Fruit fly (Drosophila melanogaster) whole organism, embryonic: ENCODE results near the gene lok.

Source experiments
- Atf6 ChIP-seq: fragments of 200-800 bp; sonication (Bioruptor generic); IDR thresholded peaks from 2 replicates; pipeline ENCODE4 v1.3.6; 2022; ENCODE audit warnings: missing biosample characterization, missing genetic modification characterization
- CG11085 ChIP-seq: fragments of 200-800 bp; sonication (Bioruptor generic); IDR thresholded peaks from 2 replicates; pipeline ENCODE4 v1.3.6; 2022; ENCODE audit warnings: missing biosample characterization, missing genetic modification characterization
- CG11456 ChIP-seq: fragments of 200-800 bp; sonication (Bioruptor generic); IDR thresholded peaks from 3 replicates; pipeline ENCODE4 v1.3.6; 2022; ENCODE audit warnings: missing biosample characterization, missing genetic modification characterization
- CG12744 ChIP-seq: fragments of 200-800 bp; sonication (Bioruptor generic); optimal IDR thresholded peaks from 2 replicates; lab custom pipeline; 2016; ENCODE audit warnings: missing biosample characterization, missing genetic modification characterization
- CG13296 ChIP-seq: fragments of 200-800 bp; sonication (Bioruptor generic); optimal IDR thresholded peaks from 3 replicates; lab custom pipeline; 2018; ENCODE audit warnings: missing biosample characterization, mild to moderate bottlenecking, missing genetic modification characterization
- CG14441 ChIP-seq: fragments of 200-800 bp; sonication (Bioruptor generic); IDR thresholded peaks from 2 replicates; pipeline ENCODE4 v1.3.6; 2022; ENCODE audit warnings: missing biosample characterization, missing genetic modification characterization
- CG14667 ChIP-seq: fragments of 200-800 bp; sonication (Bioruptor generic); IDR thresholded peaks from 2 replicates; pipeline ENCODE4 v1.3.6; 2022; ENCODE audit warnings: missing biosample characterization, missing genetic modification characterization
- CG15011 ChIP-seq: fragments of 200-800 bp; sonication (Bioruptor generic); optimal IDR thresholded peaks from 3 replicates; lab custom pipeline; 2018; ENCODE audit warnings: missing biosample characterization, mild to moderate bottlenecking, missing genetic modification characterization
- CG17361 ChIP-seq: fragments of 200-800 bp; sonication (Bioruptor generic); IDR thresholded peaks from 3 replicates; pipeline ENCODE4 v1.3.6; 2022; ENCODE audit warnings: missing biosample characterization, missing genetic modification characterization
- CG18011 ChIP-seq: fragments of 200-800 bp; sonication (Bioruptor generic); optimal IDR thresholded peaks from 2 replicates; lab custom pipeline; 2017; ENCODE audit warnings: missing biosample characterization, missing genetic modification characterization, mild to moderate bottlenecking, moderate library complexity, missing genotype
- CG18476 ChIP-seq: fragments of 200-800 bp; sonication (Bioruptor generic); optimal IDR thresholded peaks from 2 replicates; lab custom pipeline; 2016; ENCODE audit warnings: missing biosample characterization, mild to moderate bottlenecking, missing genetic modification characterization
- CG18764 ChIP-seq: fragments of 200-800 bp; sonication (Bioruptor generic); optimal IDR thresholded peaks from 3 replicates; lab custom pipeline; 2016; ENCODE audit warnings: missing biosample characterization, missing genetic modification characterization
- CG2199 ChIP-seq: fragments of 200-800 bp; sonication (Bioruptor generic); IDR thresholded peaks from 3 replicates; pipeline ENCODE4 v1.3.6; 2022; ENCODE audit warnings: missing biosample characterization, missing genetic modification characterization
- CG3838 ChIP-seq: fragments of 200-800 bp; sonication (Bioruptor generic); optimal IDR thresholded peaks from 3 replicates; lab custom pipeline; 2016; ENCODE audit warnings: missing biosample characterization, missing genetic modification characterization
- CG4424 ChIP-seq: fragments of 200-800 bp; sonication (Bioruptor generic); optimal IDR thresholded peaks from 3 replicates; lab custom pipeline; 2016; ENCODE audit warnings: missing biosample characterization, missing genetic modification characterization
- CG5180 ChIP-seq: fragments of 200-800 bp; sonication (Bioruptor generic); optimal IDR thresholded peaks from 3 replicates; lab custom pipeline; 2017; ENCODE audit warnings: missing biosample characterization, missing genetic modification characterization, mild to moderate bottlenecking, moderate library complexity, missing genetic modification reagents
- CG6175 ChIP-seq: fragments of 200-800 bp; sonication (Bioruptor generic); IDR thresholded peaks from 3 replicates; pipeline ENCODE4 v1.3.6; 2022; ENCODE audit warnings: missing biosample characterization, missing genetic modification characterization
- CG6254 ChIP-seq: fragments of 200-800 bp; sonication (Bioruptor generic); optimal IDR thresholded peaks from 3 replicates; lab custom pipeline; 2017; ENCODE audit warnings: mild to moderate bottlenecking, missing biosample characterization, missing genetic modification reagents, missing genetic modification characterization
- CG8359 ChIP-seq: fragments of 200-800 bp; sonication (Bioruptor generic); optimal IDR thresholded peaks from 2 replicates; lab custom pipeline; 2017; ENCODE audit warnings: missing biosample characterization, mild to moderate bottlenecking, missing genetic modification characterization, borderline replicate concordance
- CG8765 ChIP-seq: fragments of 200-800 bp; sonication (Bioruptor generic); IDR thresholded peaks from 2 replicates; pipeline ENCODE4 v1.3.6; 2022; ENCODE audit warnings: missing biosample characterization, missing genetic modification characterization
- CG8944 ChIP-seq: fragments of 200-800 bp; sonication (Bioruptor generic); optimal IDR thresholded peaks from 3 replicates; lab custom pipeline; 2016; ENCODE audit warnings: missing biosample characterization, missing genetic modification characterization
- CkIIα-i1 ChIP-seq: fragments of 200-800 bp; sonication (Bioruptor generic); IDR thresholded peaks from 2 replicates; pipeline ENCODE4 v1.3.6; 2022; ENCODE audit warnings: missing biosample characterization, missing genetic modification characterization
- CrebB ChIP-seq: fragments of 200-800 bp; sonication (Bioruptor generic); optimal IDR thresholded peaks from 3 replicates; lab custom pipeline; 2018; ENCODE audit warnings: missing biosample characterization, mild to moderate bottlenecking, missing genetic modification characterization
- Dad ChIP-seq: fragments of 200-800 bp; sonication (Bioruptor generic); optimal IDR thresholded peaks from 3 replicates; lab custom pipeline; 2016; ENCODE audit warnings: missing biosample characterization, missing genetic modification characterization
- Dip3 ChIP-seq: fragments of 200-800 bp; sonication (Bioruptor generic); optimal IDR thresholded peaks from 3 replicates; lab custom pipeline; 2016; ENCODE audit warnings: missing biosample characterization, missing genetic modification characterization
- HLH3B ChIP-seq: fragments of 200-800 bp; sonication (Bioruptor generic); IDR thresholded peaks from 2 replicates; pipeline ENCODE4 v1.3.6; 2022; ENCODE audit warnings: missing biosample characterization, missing genetic modification characterization
- Lpt ChIP-seq: fragments of >200 bp; optimal IDR thresholded peaks from 2 replicates; lab custom pipeline; 2018; ENCODE audit warnings: missing biosample characterization, missing genetic modification characterization
- Med ChIP-seq: fragments of 200-800 bp; sonication (Bioruptor generic); peaks from one replicate; lab custom pipeline; 2016; ENCODE audit warnings: missing biosample characterization, missing genetic modification characterization, mild to moderate bottlenecking, inconsistent platforms, moderate library complexity
- NC2β ChIP-seq: fragments of 200-800 bp; sonication (Bioruptor generic); optimal IDR thresholded peaks from 2 replicates; lab custom pipeline; 2016; ENCODE audit warnings: missing biosample characterization, missing genetic modification characterization
- NK7.1 ChIP-seq: fragments of 200-800 bp; sonication (Bioruptor generic); optimal IDR thresholded peaks from 3 replicates; lab custom pipeline; 2016; ENCODE audit warnings: missing biosample characterization, missing genetic modification characterization
- Nf-YC ChIP-seq: fragments of 200-800 bp; optimal IDR thresholded peaks from 3 replicates; lab custom pipeline; 2019; ENCODE audit warnings: missing biosample characterization, mild to moderate bottlenecking, missing genetic modification characterization, moderate library complexity
- Side ChIP-seq: fragments of 200-800 bp; sonication (Bioruptor generic); optimal IDR thresholded peaks from 2 replicates; lab custom pipeline; 2016; ENCODE audit warnings: missing biosample characterization, missing genetic modification characterization
- Sin3A ChIP-seq: fragments of >200 bp; optimal IDR thresholded peaks from 2 replicates; lab custom pipeline; 2018
- Ssrp ChIP-seq: fragments of 200-800 bp; sonication (Bioruptor generic); optimal IDR thresholded peaks from 2 replicates; lab custom pipeline; 2018; ENCODE audit warnings: missing biosample characterization, mild to moderate bottlenecking, missing genetic modification characterization, moderate library complexity
- al ChIP-seq: fragments of 200-800 bp; sonication (Bioruptor generic); IDR thresholded peaks from 2 replicates; pipeline ENCODE4 v1.3.6; 2022; ENCODE audit warnings: missing biosample characterization, missing genetic modification characterization
- ap ChIP-seq: fragments of 200-800 bp; sonication (Bioruptor generic); IDR thresholded peaks from 2 replicates; pipeline ENCODE4 v1.3.6; 2022; ENCODE audit warnings: missing biosample characterization, missing genetic modification characterization
- ase ChIP-seq: fragments of 200-800 bp; sonication (Bioruptor generic); IDR thresholded peaks from 3 replicates; pipeline ENCODE4 v1.3.6; 2022; ENCODE audit warnings: missing biosample characterization, missing genetic modification characterization
- chif ChIP-seq, 2 experiments: fragments of 200-800 bp; sonication (Bioruptor generic); optimal IDR thresholded peaks; 3 replicates each; lab custom pipeline; 2016; ENCODE audit warnings: missing biosample characterization in 2 of 2, missing genetic modification characterization in 2 of 2
- chm ChIP-seq: fragments of 200-800 bp; sonication (Bioruptor generic); IDR thresholded peaks from 2 replicates; pipeline ENCODE4 v1.3.6; 2022; ENCODE audit warnings: missing biosample characterization, missing genetic modification characterization
- cwo ChIP-seq: fragments of 200-800 bp; sonication (Bioruptor generic); optimal IDR thresholded peaks from 3 replicates; lab custom pipeline; 2017; ENCODE audit warnings: missing biosample characterization, missing genetic modification characterization, mild to moderate bottlenecking, moderate library complexity, missing genetic modification reagents
- emc ChIP-seq: fragments of 200-800 bp; sonication (Bioruptor generic); optimal IDR thresholded peaks from 2 replicates; lab custom pipeline; 2016; ENCODE audit warnings: missing biosample characterization, missing genetic modification characterization
- pan ChIP-seq, 4 experiments: fragments of >200 bp in 3 of 4; fragments of 200-800 bp in 1 of 4; sonication (Bioruptor generic) in 1 of 4; optimal IDR thresholded peaks in 3 of 4; IDR thresholded peaks in 1 of 4; 2 replicates each; pipeline versions ENCODE4 v1.3.6 to Lab custom; 2017 to 2022; ENCODE audit warnings: missing biosample characterization in 2 of 4, missing genetic modification characterization in 2 of 4, mixed read lengths in 1 of 4
- pita ChIP-seq: fragments of 200-800 bp; sonication (Bioruptor generic); optimal IDR thresholded peaks from 2 replicates; lab custom pipeline; 2017; ENCODE audit warnings: missing biosample characterization, mild to moderate bottlenecking, missing genetic modification characterization
- prd ChIP-seq, 3 experiments: fragments of >200 bp in 2 of 3; fragments of 200-800 bp in 1 of 3; sonication (Bioruptor generic) in 1 of 3; optimal IDR thresholded peaks in 2 of 3; IDR thresholded peaks in 1 of 3; 2 replicates in 2 of 3; 3 replicates in 1 of 3; pipeline versions ENCODE4 v1.3.6 to Lab custom; 2017 to 2022; ENCODE audit warnings: missing biosample characterization in 1 of 3, missing genetic modification characterization in 1 of 3
- ranshi ChIP-seq: fragments of 200-800 bp; sonication (Bioruptor generic); IDR thresholded peaks from 2 replicates; pipeline ENCODE4 v1.3.6; 2022; ENCODE audit warnings: missing biosample characterization, missing genetic modification characterization
- repo ChIP-seq: fragments of 200-800 bp; sonication (Bioruptor generic); optimal IDR thresholded peaks from 2 replicates; lab custom pipeline; 2016; ENCODE audit warnings: missing biosample characterization, missing genetic modification characterization
- row ChIP-seq: fragments of 200-800 bp; sonication (Bioruptor generic); IDR thresholded peaks from 3 replicates; pipeline ENCODE4 v1.3.6; 2022; ENCODE audit warnings: missing biosample characterization, missing genetic modification characterization
- trh ChIP-seq: fragments of 200-800 bp; sonication (Bioruptor generic); optimal IDR thresholded peaks from 2 replicates; lab custom pipeline; 2016; ENCODE audit warnings: missing biosample characterization, missing genetic modification characterization
- wdn ChIP-seq: fragments of 200-800 bp; sonication (Bioruptor generic); IDR thresholded peaks from 2 replicates; pipeline ENCODE4 v1.3.6; 2022; ENCODE audit warnings: missing biosample characterization, missing genetic modification characterization

The lok gene

dm6 chr2L:20084785-20085555 is 23.7 kb downstream of the lok start, which contains the start of gene fok (continued):
- peak; percentile 92 for TF ChIP-seq CG14441 (GFP tag; lab: Robert Waterston, UW)
- no peak for TF ChIP-seq Sin3A (lab: Kevin White, UChicago)
- TF ChIP-seq Side (GFP tag; lab: Kevin White, UChicago), result peak; percentile 95
- TF ChIP-seq CG15011 (GFP tag; lab: Kevin White, UChicago), result peak; percentile 96
- TF ChIP-seq wdn (GFP tag; lab: Robert Waterston, UW), result peak; percentile 90
- TF ChIP-seq ase (GFP tag; lab: Robert Waterston, UW), result peak; percentile 87
- peak; percentile 93 for TF ChIP-seq Dad (GFP tag; lab: Kevin White, UChicago)
- peak; percentile 99 for TF ChIP-seq CG11456 (GFP tag; lab: Robert Waterston, UW)
- peak; percentile 96 for TF ChIP-seq CrebB
- no peak for TF ChIP-seq Lpt (GFP tag; lab: Kevin White, UChicago)
- peak; percentile 85 for TF ChIP-seq CG8765 (GFP tag; lab: Robert Waterston, UW)
- no peak for TF ChIP-seq CkIIα-i1 (GFP tag; lab: Robert Waterston, UW)
- peak; percentile 92 for TF ChIP-seq CG6175 (GFP tag; lab: Robert Waterston, UW)
- peak; percentile 92 for TF ChIP-seq Nf-YC (tag; lab: Kevin White, UChicago)
- TF ChIP-seq row, result peak; percentile 99
- TF ChIP-seq Ssrp (tag; lab: Kevin White, UChicago), result peak; percentile 93
- TF ChIP-seq CG3838, result peak; percentile 90
- peak; percentile 82; the same call in 2 of the 3 replicates for TF ChIP-seq CG2199 (GFP tag; lab: Robert Waterston, UW)
- peak; percentile 88 for TF ChIP-seq CG18764
- peak; percentile 71 for TF ChIP-seq emc
- peak; percentile 93 for TF ChIP-seq CG6254
- peak; percentile 90 for TF ChIP-seq chm (GFP tag; lab: Robert Waterston, UW)
- TF ChIP-seq CG12744 (GFP tag; lab: Kevin White, UChicago), result peak; percentile 93
- TF ChIP-seq trh (GFP tag; lab: Kevin White, UChicago), result peak; percentile 76
- peak; percentile 84 for TF ChIP-seq ap (GFP tag; lab: Robert Waterston, UW)
- peak; percentile 79 for TF ChIP-seq CG11085 (GFP tag; lab: Robert Waterston, UW)
- peak; percentile 98 for TF ChIP-seq CG13296 (GFP tag; lab: Kevin White, UChicago)
- peak; percentile 92 for TF ChIP-seq Dip3 (GFP tag; lab: Kevin White, UChicago)
- TF ChIP-seq ranshi (GFP tag; lab: Robert Waterston, UW), result peak; percentile 94
- TF ChIP-seq CG18476 (GFP tag; lab: Kevin White, UChicago), result peak; percentile 96
- peak; percentile 99 for TF ChIP-seq Med (GFP tag; lab: Kevin White, UChicago)
- TF ChIP-seq CG8359 (GFP tag; lab: Kevin White, UChicago), result peak; percentile 90
- TF ChIP-seq cwo (GFP tag; lab: Kevin White, UChicago), result peak; percentile 100
- TF ChIP-seq pan (optimal IDR thresholded peaks at IDR 0.05; lab: Kevin White, UChicago), result no peak
- TF ChIP-seq pan (GFP tag; optimal IDR thresholded peaks at IDR 0.05 in 1 of 2, IDR thresholded peaks at IDR 0.05 in 1 of 2), result peak in 1 of 2 experiments; percentile 94
- TF ChIP-seq chif (GFP tag; optimal IDR thresholded peaks at IDR 0.05; lab: Kevin White, UChicago), result peak; percentile 94 to 96
- peak; percentile 89 for TF ChIP-seq CG14667 (GFP tag; lab: Robert Waterston, UW)
- peak; percentile 96 for TF ChIP-seq CG17361 (GFP tag; lab: Robert Waterston, UW)
- peak; percentile 92 for TF ChIP-seq CG5180
- no peak for TF ChIP-seq pita (GFP tag; lab: Kevin White, UChicago)
- peak; percentile 87 for TF ChIP-seq repo (GFP tag; lab: Kevin White, UChicago)
- TF ChIP-seq Atf6 (GFP tag; lab: Robert Waterston, UW), result peak; percentile 97
- peak; percentile 96 for TF ChIP-seq CG4424
- peak; percentile 92 for TF ChIP-seq al
- TF ChIP-seq CG8944 (GFP tag; lab: Kevin White, UChicago), result peak; percentile 89
- TF ChIP-seq prd (optimal IDR thresholded peaks at IDR 0.05; lab: Kevin White, UChicago), result no peak
- peak; percentile 95 for TF ChIP-seq prd (GFP tag; IDR thresholded peaks at IDR 0.05; lab: Robert Waterston, UW)
- TF ChIP-seq CG18011 (GFP tag; lab: Kevin White, UChicago), result peak; percentile 86
- peak; percentile 94 for TF ChIP-seq NK7.1 (GFP tag; lab: Kevin White, UChicago)
- peak; percentile 95 for TF ChIP-seq NC2β (GFP tag; lab: Kevin White, UChicago)
- peak; percentile 93 for TF ChIP-seq HLH3B
